Worm (Caenorhabditis elegans): ENCODE results near the gene toc-1.

toc-1 gene

ce11 chrIII:5274715-5275355, at the start of gene toc-1, which contains the start of gene daf-41:
TSS of gene toc-1 (plus strand) at chrIII:5275251.
TSS of gene daf-41 (minus strand) at chrIII:5274765.
- TF ChIP-seq blmp-1 (tag; optimal IDR thresholded peaks at IDR 0.05; ENCODE audit: insufficient read depth) (no peak), lsy-2 (tag; optimal IDR thresholded peaks at IDR 0.05) (peak in 1 of 2 experiments; percentile 73), snpc-4 (tag; optimal IDR thresholded peaks at IDR 0.05) (no peak), nhr-21 (tag; optimal IDR thresholded peaks at IDR 0.05) (no peak), unc-62 (GFP tag; optimal IDR thresholded peaks at IDR 0.05) (no peak), ztf-11 (tag; optimal IDR thresholded peaks at IDR 0.05) (no peak), nhr-10 (tag; optimal IDR thresholded peaks at IDR 0.05) (no peak), R02D3.7 (tag; optimal IDR thresholded peaks at IDR 0.05) (no peak), nhr-129 (tag; optimal IDR thresholded peaks at IDR 0.05) (peak; percentile 31), nhr-237 (tag; optimal IDR thresholded peaks at IDR 0.05) (no peak), sma-3 (GFP tag; optimal IDR thresholded peaks at IDR 0.05) (no peak), nhr-77 (tag; optimal IDR thresholded peaks at IDR 0.05) (no peak), elt-3 (tag; optimal IDR thresholded peaks at IDR 0.05) (no peak), mab-5 (tag; optimal IDR thresholded peaks at IDR 0.05) (no peak), gmeb-1 (tag; optimal IDR thresholded peaks at IDR 0.05) (peak; percentile 11), mbf-1 (tag; optimal IDR thresholded peaks at IDR 0.05) (no peak), lin-11 (tag; optimal IDR thresholded peaks at IDR 0.05) (peak; percentile 68), nhr-12 (tag; optimal IDR thresholded peaks at IDR 0.05) (no peak), lin-13 (GFP tag; optimal IDR thresholded peaks at IDR 0.05) (peak; percentile 62), fos-1 (tag; optimal IDR thresholded peaks at IDR 0.05) (peak; percentile 23), alr-1 (tag; optimal IDR thresholded peaks at IDR 0.05) (no peak), ceh-82 (tag; optimal IDR thresholded peaks at IDR 0.05) (no peak), C34F6.9 (tag; optimal IDR thresholded peaks at IDR 0.05) (peak; percentile 82), unc-55 (GFP tag; optimal IDR thresholded peaks at IDR 0.05) (peak; percentile 66), crh-2 (tag; optimal IDR thresholded peaks at IDR 0.05) (peak; percentile 55), aly-2 (tag; optimal IDR thresholded peaks at IDR 0.05) (no peak), nhr-25 (tag; optimal IDR thresholded peaks at IDR 0.05) (peak; percentile 3), ceh-16 (tag; optimal IDR thresholded peaks at IDR 0.05) (no peak), sma-9 (GFP tag; optimal IDR thresholded peaks at IDR 0.05) (no peak), sma-9 (tag; optimal IDR thresholded peaks at IDR 0.05) (no peak), ztf-4 (tag; optimal IDR thresholded peaks at IDR 0.05) (peak; percentile 30), F13H6.1 (tag; optimal IDR thresholded peaks at IDR 0.05) (peak; percentile 4), peb-1 (tag; optimal IDR thresholded peaks at IDR 0.05) (no peak)

- TF ChIP-seq elt-3 (tag; optimal IDR thresholded peaks at IDR 0.05): no peak
- no peak for TF ChIP-seq gmeb-1 (tag; optimal IDR thresholded peaks at IDR 0.05)
- TF ChIP-seq R02D3.7 (tag; optimal IDR thresholded peaks at IDR 0.05): no peak
- no peak for TF ChIP-seq nhr-129 (tag; optimal IDR thresholded peaks at IDR 0.05)
- no peak for TF ChIP-seq lin-11 (tag; optimal IDR thresholded peaks at IDR 0.05)
- TF ChIP-seq ztf-1 (GFP tag; conservative IDR thresholded peaks at IDR 0.05): no peak
- no peak for TF ChIP-seq unc-39 (tag; optimal IDR thresholded peaks at IDR 0.05)
- no peak for TF ChIP-seq aly-2 (tag; optimal IDR thresholded peaks at IDR 0.05)
- TF ChIP-seq nhr-10 (tag; optimal IDR thresholded peaks at IDR 0.05): no peak
- no peak for TF ChIP-seq ztf-4 (tag; optimal IDR thresholded peaks at IDR 0.05)
- TF ChIP-seq ceh-82 (tag; optimal IDR thresholded peaks at IDR 0.05): no peak
- TF ChIP-seq skn-1 (tag; optimal IDR thresholded peaks at IDR 0.05): no peak
- TF ChIP-seq zag-1 (tag; optimal IDR thresholded peaks at IDR 0.05): no peak
- no peak for TF ChIP-seq dmd-4 (tag; optimal IDR thresholded peaks at IDR 0.05)
- no peak for TF ChIP-seq sem-4 (tag; optimal IDR thresholded peaks at IDR 0.05)
Observed at ce11 chrIII:5225321-5225720, 49.7 kb upstream of the toc-1 start, which contains the start of gene nex-1. TSS of gene nex-1 (plus strand) at chrIII:5225621.

- TF ChIP-seq peb-1 (tag; optimal IDR thresholded peaks at IDR 0.05) (no peak), unc-62 (GFP tag; optimal IDR thresholded peaks at IDR 0.05) (no peak), crh-2 (tag; optimal IDR thresholded peaks at IDR 0.05) (peak; percentile 93), Y55F3AM.14 (GFP tag; optimal IDR thresholded peaks at IDR 0.05) (no peak), mdl-1 (tag; optimal IDR thresholded peaks at IDR 0.05) (peak in 1 of 2 experiments; percentile 56), ztf-11 (tag; optimal IDR thresholded peaks at IDR 0.05) (no peak), nhr-12 (tag; optimal IDR thresholded peaks at IDR 0.05) (no peak), R02D3.7 (tag; optimal IDR thresholded peaks at IDR 0.05) (no peak), ztf-1 (GFP tag; conservative IDR thresholded peaks at IDR 0.05) (no peak), nhr-237 (tag; optimal IDR thresholded peaks at IDR 0.05) (no peak), C34F6.9 (tag; optimal IDR thresholded peaks at IDR 0.05) (peak; percentile 91), nhr-10 (tag; optimal IDR thresholded peaks at IDR 0.05) (no peak), aly-2 (tag; optimal IDR thresholded peaks at IDR 0.05) (no peak), sem-4 (tag; optimal IDR thresholded peaks at IDR 0.05) (peak; percentile 68), ztf-4 (tag; optimal IDR thresholded peaks at IDR 0.05) (peak; percentile 74), egl-27 (tag; optimal IDR thresholded peaks at IDR 0.05) (no peak), lsy-2 (tag; optimal IDR thresholded peaks at IDR 0.05) (peak; percentile 65 to 93), skn-1 (tag; optimal IDR thresholded peaks at IDR 0.05) (peak; percentile 49), nhr-25 (tag; optimal IDR thresholded peaks at IDR 0.05) (peak; percentile 91), elt-3 (tag; optimal IDR thresholded peaks at IDR 0.05) (no peak), elt-1 (tag; optimal IDR thresholded peaks at IDR 0.05) (no peak), gmeb-1 (tag; optimal IDR thresholded peaks at IDR 0.05) (peak; percentile 86), nhr-77 (tag; optimal IDR thresholded peaks at IDR 0.05) (no peak), ceh-16 (tag; optimal IDR thresholded peaks at IDR 0.05) (peak; percentile 50), ama-1 (optimal IDR thresholded peaks at IDR 0.05) (peak; percentile 74), nhr-21 (tag; optimal IDR thresholded peaks at IDR 0.05) (peak; percentile 62), zag-1 (tag; optimal IDR thresholded peaks at IDR 0.05) (peak; percentile 68), sma-9 (GFP tag; optimal IDR thresholded peaks at IDR 0.05) (peak; percentile 59), sma-9 (tag; optimal IDR thresholded peaks at IDR 0.05) (no peak), F13H6.1 (tag; optimal IDR thresholded peaks at IDR 0.05) (peak; percentile 74), dmd-4 (tag; optimal IDR thresholded peaks at IDR 0.05) (no peak)
Observed at ce11 chrIII:5227831-5228467, 47.1 kb upstream of the toc-1 start, which contains the start of the genes C34E10.12, C34E10.10 and atp-2. TSS of gene C34E10.12 (minus strand) at chrIII:5227881. TSS of gene C34E10.10 (minus strand) at chrIII:5227884. TSS of gene atp-2 (plus strand) at chrIII:5228417.

Data from whole organism, L2 larva.